Worm (Caenorhabditis elegans): Measurements from ENCODE around the gene snr-6.

DNA sequence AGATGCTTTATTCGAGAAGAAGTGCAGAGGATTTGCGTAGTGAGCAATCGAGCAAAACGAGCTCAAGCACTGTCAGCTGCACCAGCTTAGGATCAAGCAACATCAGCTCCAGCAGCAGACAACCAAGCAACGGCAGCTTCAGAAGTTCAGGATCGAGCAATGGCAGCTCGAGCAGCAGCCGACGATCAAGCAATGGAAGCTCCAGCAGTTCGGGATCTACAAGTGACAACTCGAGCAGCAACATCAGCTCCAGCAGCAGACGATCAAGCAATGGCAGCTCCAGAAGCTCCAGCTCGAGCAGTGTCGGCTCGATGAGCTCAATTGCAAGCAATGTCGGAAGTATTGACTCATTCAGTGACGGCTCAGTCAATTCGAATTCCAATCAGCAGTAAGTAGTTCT, 9.6 kb upstream of the snr-6 start:
- TF ChIP-seq unc-39 (tag; optimal IDR thresholded peaks at IDR 0.05) (no peak), snpc-4 (tag; optimal IDR thresholded peaks at IDR 0.05) (no peak), mab-5 (tag; optimal IDR thresholded peaks at IDR 0.05) (no peak), nhr-12 (tag; optimal IDR thresholded peaks at IDR 0.05) (no peak), blmp-1 (tag; optimal IDR thresholded peaks at IDR 0.05; ENCODE audit: insufficient read depth) (no peak)

All from whole organism, L2 larva.